Worm (Caenorhabditis elegans): ENCODE measurements around the gene C23G10.1.
A peak's percentile ranks its signal among the peaks of the same experiment; 100 is the strongest.

C23G10.1 gene

ce11 chrIII:6240528-6240927 is 31.4 kb downstream of the C23G10.1 start, which contains the start of gene T12A2.3:
Gene T12A2.3, plus strand, starts transcription at chrIII:6240828.
- TF ChIP-seq C34F6.9 (tag; optimal IDR thresholded peaks at IDR 0.05): no peak
- no peak for TF ChIP-seq blmp-1 (tag; optimal IDR thresholded peaks at IDR 0.05; ENCODE audit: insufficient read depth)
- TF ChIP-seq F13H6.1 (tag; optimal IDR thresholded peaks at IDR 0.05): no peak
- TF ChIP-seq lsy-2 (tag; optimal IDR thresholded peaks at IDR 0.05): no peak
- TF ChIP-seq unc-55 (GFP tag; optimal IDR thresholded peaks at IDR 0.05): no peak

ce11 chrIII:6245728-6246127 is 36.6 kb downstream of the C23G10.1 start, which contains the start of gene bcas-2:
Gene bcas-2, minus strand, starts transcription at chrIII:6245828.
- no peak for TF ChIP-seq unc-55 (GFP tag; optimal IDR thresholded peaks at IDR 0.05)
- TF ChIP-seq ztf-11 (tag; optimal IDR thresholded peaks at IDR 0.05): no peak
- no peak for TF ChIP-seq ceh-16 (tag; optimal IDR thresholded peaks at IDR 0.05)
- no peak for TF ChIP-seq lsy-2 (tag; optimal IDR thresholded peaks at IDR 0.05)
- TF ChIP-seq sma-3 (GFP tag; optimal IDR thresholded peaks at IDR 0.05): no peak
- TF ChIP-seq unc-39 (tag; optimal IDR thresholded peaks at IDR 0.05): no peak
- TF ChIP-seq aly-2 (tag; optimal IDR thresholded peaks at IDR 0.05): no peak
- no peak for TF ChIP-seq elt-1 (tag; optimal IDR thresholded peaks at IDR 0.05)
- no peak for TF ChIP-seq sem-4 (tag; optimal IDR thresholded peaks at IDR 0.05)
- no peak for TF ChIP-seq gmeb-1 (tag; optimal IDR thresholded peaks at IDR 0.05)
- TF ChIP-seq nhr-129 (tag; optimal IDR thresholded peaks at IDR 0.05): no peak
- TF ChIP-seq Y55F3AM.14 (GFP tag; optimal IDR thresholded peaks at IDR 0.05): no peak
- TF ChIP-seq ztf-1 (GFP tag; conservative IDR thresholded peaks at IDR 0.05): no peak
- no peak for TF ChIP-seq nhr-25 (tag; optimal IDR thresholded peaks at IDR 0.05)

ce11 chrIII:6248064-6248687 is 39.1 kb downstream of the C23G10.1 start, which contains the start of the genes gen-1 and stt-3:
Gene gen-1, minus strand, starts transcription at chrIII:6248158.
Gene stt-3, plus strand, starts transcription at chrIII:6248637.
- TF ChIP-seq nhr-237 (tag; optimal IDR thresholded peaks at IDR 0.05): no peak
- TF ChIP-seq nhr-11 (tag; optimal IDR thresholded peaks at IDR 0.05): no peak
- TF ChIP-seq aly-2 (tag; optimal IDR thresholded peaks at IDR 0.05): no peak
- TF ChIP-seq alr-1 (tag; optimal IDR thresholded peaks at IDR 0.05): no peak
- no peak for TF ChIP-seq ceh-16 (tag; optimal IDR thresholded peaks at IDR 0.05)
- peak; percentile 18 for TF ChIP-seq C34F6.9 (tag; optimal IDR thresholded peaks at IDR 0.05)
- TF ChIP-seq crh-2 (tag; optimal IDR thresholded peaks at IDR 0.05): peak; percentile 86
- no peak for TF ChIP-seq lin-11 (tag; optimal IDR thresholded peaks at IDR 0.05)
- no peak for TF ChIP-seq nhr-12 (tag; optimal IDR thresholded peaks at IDR 0.05)
- no peak for TF ChIP-seq sma-3 (GFP tag; optimal IDR thresholded peaks at IDR 0.05)
- no peak for TF ChIP-seq nhr-6 (tag; optimal IDR thresholded peaks at IDR 0.05)
- no peak for TF ChIP-seq nhr-77 (tag; optimal IDR thresholded peaks at IDR 0.05)
- TF ChIP-seq ztf-11 (tag; optimal IDR thresholded peaks at IDR 0.05): no peak
- TF ChIP-seq mdl-1 (tag; optimal IDR thresholded peaks at IDR 0.05): no peak
- TF ChIP-seq nhr-129 (tag; optimal IDR thresholded peaks at IDR 0.05): peak; percentile 43
- TF ChIP-seq peb-1 (tag; optimal IDR thresholded peaks at IDR 0.05): no peak
- TF ChIP-seq nhr-25 (tag; optimal IDR thresholded peaks at IDR 0.05): no peak
- TF ChIP-seq elt-1 (tag; optimal IDR thresholded peaks at IDR 0.05): no peak
- no peak for TF ChIP-seq unc-39 (tag; optimal IDR thresholded peaks at IDR 0.05)

- TF ChIP-seq lin-13 (GFP tag; optimal IDR thresholded peaks at IDR 0.05) (no peak), ztf-1 (GFP tag; conservative IDR thresholded peaks at IDR 0.05) (no peak), lin-11 (tag; optimal IDR thresholded peaks at IDR 0.05) (no peak), peb-1 (tag; optimal IDR thresholded peaks at IDR 0.05) (no peak), nhr-25 (tag; optimal IDR thresholded peaks at IDR 0.05) (no peak), unc-39 (tag; optimal IDR thresholded peaks at IDR 0.05) (no peak), mab-5 (tag; optimal IDR thresholded peaks at IDR 0.05) (no peak), dmd-4 (tag; optimal IDR thresholded peaks at IDR 0.05) (no peak), alr-1 (tag; optimal IDR thresholded peaks at IDR 0.05) (no peak), nhr-129 (tag; optimal IDR thresholded peaks at IDR 0.05) (no peak), nhr-6 (tag; optimal IDR thresholded peaks at IDR 0.05) (no peak), nhr-23 (tag; optimal IDR thresholded peaks at IDR 0.05) (no peak), egl-27 (tag; optimal IDR thresholded peaks at IDR 0.05) (no peak)
These were observed 42.4 kb downstream of the C23G10.1 start, which contains the start of gene amdh-1 for ce11 chrIII:6251511-6251910. Gene amdh-1, plus strand, starts transcription at chrIII:6251811.

- TF ChIP-seq nhr-12 (tag; optimal IDR thresholded peaks at IDR 0.05) (no peak), ZK546.5 (tag; optimal IDR thresholded peaks at IDR 0.05) (no peak), F13H6.1 (tag; optimal IDR thresholded peaks at IDR 0.05) (no peak), lsy-2 (tag; optimal IDR thresholded peaks at IDR 0.05) (no peak), ama-1 (optimal IDR thresholded peaks at IDR 0.05) (no peak), elt-1 (tag; optimal IDR thresholded peaks at IDR 0.05) (no peak), elt-3 (tag; optimal IDR thresholded peaks at IDR 0.05) (no peak), lin-13 (GFP tag; optimal IDR thresholded peaks at IDR 0.05) (no peak), nhr-77 (tag; optimal IDR thresholded peaks at IDR 0.05) (no peak), zag-1 (tag; optimal IDR thresholded peaks at IDR 0.05) (no peak), nhr-11 (tag; optimal IDR thresholded peaks at IDR 0.05) (no peak), lin-11 (tag; optimal IDR thresholded peaks at IDR 0.05) (no peak), aly-2 (tag; optimal IDR thresholded peaks at IDR 0.05) (no peak), sma-9 (GFP tag; optimal IDR thresholded peaks at IDR 0.05) (no peak), sma-9 (tag; optimal IDR thresholded peaks at IDR 0.05) (no peak), ztf-4 (tag; optimal IDR thresholded peaks at IDR 0.05) (no peak), peb-1 (tag; optimal IDR thresholded peaks at IDR 0.05) (no peak), sma-3 (GFP tag; optimal IDR thresholded peaks at IDR 0.05) (no peak), alr-1 (tag; optimal IDR thresholded peaks at IDR 0.05) (no peak), mab-5 (tag; optimal IDR thresholded peaks at IDR 0.05) (no peak)
These were observed 45.7 kb downstream of the C23G10.1 start, which contains the start of gene srg-8 for ce11 chrIII:6254737-6255136. Gene srg-8, minus strand, starts transcription at chrIII:6254837.
